Fruit fly (Drosophila melanogaster) whole organism, prepupa: ENCODE measurements around the gene CG33172.

Experiments used
- Blimp-1 ChIP-seq: fragments of 200-800 bp; sonication (Bioruptor generic); optimal IDR thresholded peaks from 3 replicates; lab custom pipeline; 2017; ENCODE audit warnings: missing biosample characterization, missing genetic modification characterization, mild to moderate bottlenecking, moderate library complexity, missing genetic modification reagents
- CG10631 ChIP-seq: fragments of 200-800 bp; sonication (Bioruptor generic); optimal IDR thresholded peaks from 2 replicates; lab custom pipeline; 2016; ENCODE audit warnings: missing biosample characterization, missing genetic modification characterization
- CG1621 ChIP-seq: fragments of 200-800 bp; sonication (Bioruptor generic); optimal IDR thresholded peaks from 3 replicates; lab custom pipeline; 2018; ENCODE audit warnings: missing biosample characterization, mild to moderate bottlenecking, missing genetic modification characterization
- CG16779 ChIP-seq: fragments of 200-800 bp; sonication (Bioruptor generic); optimal IDR thresholded peaks from 3 replicates; lab custom pipeline; 2017; ENCODE audit warnings: missing biosample characterization, mild to moderate bottlenecking, missing genetic modification characterization
- CG34406 ChIP-seq: fragments of 200-800 bp; sonication (Bioruptor generic); optimal IDR thresholded peaks from 3 replicates; lab custom pipeline; 2016; ENCODE audit warnings: missing biosample characterization, missing genetic modification characterization
- CG6792 ChIP-seq: fragments of 200-800 bp; sonication (Bioruptor generic); optimal IDR thresholded peaks from 3 replicates; lab custom pipeline; 2016; ENCODE audit warnings: missing biosample characterization, missing genetic modification characterization
- CG6808 ChIP-seq: fragments of 200-800 bp; sonication (Bioruptor generic); optimal IDR thresholded peaks from 3 replicates; lab custom pipeline; 2017; ENCODE audit warnings: missing biosample characterization, missing genetic modification characterization, mild to moderate bottlenecking, moderate library complexity, missing genetic modification reagents
- CG6854 ChIP-seq: fragments of 200-800 bp; sonication (Bioruptor generic); optimal IDR thresholded peaks from 2 replicates; lab custom pipeline; 2017; ENCODE audit warnings: missing biosample characterization, mild to moderate bottlenecking, missing genetic modification characterization
- CG7368 ChIP-seq: fragments of 200-800 bp; sonication (Bioruptor generic); optimal IDR thresholded peaks from 3 replicates; lab custom pipeline; 2016; ENCODE audit warnings: missing biosample characterization, missing genetic modification characterization
- CG8319 ChIP-seq: fragments of 200-800 bp; sonication (Bioruptor generic); optimal IDR thresholded peaks from 3 replicates; lab custom pipeline; 2016; ENCODE audit warnings: missing biosample characterization, missing genetic modification characterization
- CG9139 ChIP-seq: fragments of 200-800 bp; sonication (Bioruptor generic); optimal IDR thresholded peaks from 3 replicates; lab custom pipeline; 2017; ENCODE audit warnings: missing biosample characterization, mild to moderate bottlenecking, missing genetic modification characterization
- Eip78C ChIP-seq: fragments of 200-800 bp; sonication (Bioruptor generic); peaks from one replicate; lab custom pipeline; 2016; ENCODE audit warnings: missing biosample characterization, missing genetic modification characterization
- Ets96B ChIP-seq: fragments of 200-800 bp; optimal IDR thresholded peaks from 2 replicates; lab custom pipeline; 2019; ENCODE audit warnings: missing biosample characterization, mild to moderate bottlenecking, missing genetic modification characterization, moderate library complexity
- Hr38 ChIP-seq: sonication (Bioruptor generic); optimal IDR thresholded peaks from 2 replicates; lab custom pipeline; 2016; ENCODE audit warnings: missing biosample characterization, missing genetic modification characterization
- Hr39 ChIP-seq: fragments of 200-800 bp; sonication (Bioruptor generic); optimal IDR thresholded peaks from 2 replicates; lab custom pipeline; 2016; ENCODE audit warnings: missing biosample characterization, missing genetic modification characterization
- Smox ChIP-seq: fragments of 200-800 bp; sonication (Bioruptor generic); optimal IDR thresholded peaks from 3 replicates; lab custom pipeline; 2016; ENCODE audit warnings: missing biosample characterization, missing genetic modification characterization
- Sox102F ChIP-seq: fragments of 200-800 bp; sonication (Bioruptor generic); optimal IDR thresholded peaks from 2 replicates; lab custom pipeline; 2016; ENCODE audit warnings: missing biosample characterization, mild to moderate bottlenecking, missing genetic modification characterization
- Sox15 ChIP-seq: fragments of 200-800 bp; sonication (Bioruptor generic); optimal IDR thresholded peaks from 3 replicates; lab custom pipeline; 2016; ENCODE audit warnings: missing biosample characterization, missing genetic modification characterization
- acj6 ChIP-seq: fragments of 200-800 bp; sonication (Bioruptor generic); optimal IDR thresholded peaks from 3 replicates; lab custom pipeline; 2016; ENCODE audit warnings: missing biosample characterization, missing genetic modification characterization
- cyc ChIP-seq: fragments of 200-800 bp; sonication (Bioruptor generic); optimal IDR thresholded peaks from 3 replicates; lab custom pipeline; 2016; ENCODE audit warnings: missing biosample characterization, missing genetic modification characterization
- dsx ChIP-seq: fragments of 200-800 bp; optimal IDR thresholded peaks from 3 replicates; lab custom pipeline; 2019; ENCODE audit warnings: missing biosample characterization, mild to moderate bottlenecking, missing genetic modification characterization, moderate library complexity; ENCODE audit not compliant: poor library complexity, severe bottlenecking
- eg ChIP-seq: fragments of 200-800 bp; sonication (Bioruptor generic); IDR thresholded peaks from 3 replicates; pipeline ENCODE4 v1.3.6; 2022; ENCODE audit warnings: missing biosample characterization, missing genetic modification characterization
- esn ChIP-seq: fragments of 200-800 bp; sonication (Bioruptor generic); optimal IDR thresholded peaks from 2 replicates; lab custom pipeline; 2016; ENCODE audit warnings: missing biosample characterization, mild to moderate bottlenecking, missing genetic modification characterization, moderate library complexity
- fd59A ChIP-seq: fragments of 200-800 bp; sonication (Bioruptor generic); optimal IDR thresholded peaks from 2 replicates; lab custom pipeline; 2017; ENCODE audit warnings: missing biosample characterization, mild to moderate bottlenecking, missing genetic modification characterization, missing genetic modification reagents
- fd85E ChIP-seq: fragments of 200-800 bp; sonication (Bioruptor generic); optimal IDR thresholded peaks from 3 replicates; lab custom pipeline; 2016; ENCODE audit warnings: missing biosample characterization, missing genetic modification characterization
- fkh ChIP-seq: fragments of 200-800 bp; sonication (Bioruptor generic); optimal IDR thresholded peaks from 3 replicates; lab custom pipeline; 2017; ENCODE audit warnings: missing biosample characterization, mild to moderate bottlenecking, missing genetic modification characterization, moderate library complexity
- lz ChIP-seq: fragments of 200-800 bp; sonication (Bioruptor generic); optimal IDR thresholded peaks from 3 replicates; lab custom pipeline; 2016; ENCODE audit warnings: missing biosample characterization, missing genetic modification characterization
- net ChIP-seq: fragments of 200-800 bp; sonication (Bioruptor generic); optimal IDR thresholded peaks from 3 replicates; lab custom pipeline; 2016; ENCODE audit warnings: missing biosample characterization, missing genetic modification characterization
- pdm3 ChIP-seq: fragments of 200-800 bp; sonication (Bioruptor generic); optimal IDR thresholded peaks from 3 replicates; lab custom pipeline; 2016; ENCODE audit warnings: missing biosample characterization, missing genetic modification characterization
- salr ChIP-seq, 2 experiments: fragments of 200-800 bp; sonication (Bioruptor generic); optimal IDR thresholded peaks; 3 replicates each; lab custom pipeline; 2016 to 2018; ENCODE audit warnings: missing biosample characterization in 2 of 2, missing genetic modification characterization in 2 of 2, mild to moderate bottlenecking in 1 of 2
- spab ChIP-seq: fragments of 200-800 bp; sonication (Bioruptor generic); optimal IDR thresholded peaks from 2 replicates; lab custom pipeline; 2017; ENCODE audit warnings: missing biosample characterization, mild to moderate bottlenecking, missing genetic modification characterization, missing genetic modification reagents
- ss ChIP-seq, 2 experiments: fragments of 200-800 bp; sonication (Bioruptor generic); optimal IDR thresholded peaks; 2 replicates in 1 of 2; 3 replicates in 1 of 2; lab custom pipeline; 2017 to 2018; ENCODE audit warnings: mild to moderate bottlenecking in 2 of 2, missing biosample characterization in 2 of 2, missing genetic modification characterization in 2 of 2, moderate library complexity in 1 of 2
- topi ChIP-seq: fragments of 200-800 bp; sonication (Bioruptor generic); optimal IDR thresholded peaks from 3 replicates; lab custom pipeline; 2016; ENCODE audit warnings: missing biosample characterization, missing genetic modification characterization
- vri ChIP-seq: fragments of 200-800 bp; sonication (Bioruptor generic); optimal IDR thresholded peaks from 3 replicates; lab custom pipeline; 2016; ENCODE audit warnings: missing biosample characterization, mild to moderate bottlenecking, missing genetic modification characterization

CG33172 gene

dm6 chrX:15811666-15812614 lies 42.5 kb downstream of the CG33172 start (continued):
- TF ChIP-seq ss (GFP tag; optimal IDR thresholded peaks at IDR 0.05; lab: Kevin White, UChicago) (peak; percentile 2 to 11), spab (GFP tag; lab: Kevin White, UChicago) (no peak), fkh (GFP tag; lab: Kevin White, UChicago) (peak; percentile 25), vri (GFP tag; lab: Kevin White, UChicago) (peak; percentile 54), Sox102F (GFP tag; lab: Kevin White, UChicago) (peak; percentile 33), Blimp-1 (GFP tag; lab: Kevin White, UChicago) (no peak), CG6792 (no peak), Sox15 (GFP tag; lab: Kevin White, UChicago) (no peak), fd59A (GFP tag; lab: Kevin White, UChicago) (no peak), salr (GFP tag; optimal IDR thresholded peaks at IDR 0.05; lab: Kevin White, UChicago) (no peak), CG34406 (GFP tag; lab: Kevin White, UChicago) (no peak), CG7368 (GFP tag; lab: Kevin White, UChicago) (no peak), acj6 (GFP tag; lab: Kevin White, UChicago) (no peak), CG6854 (GFP tag; lab: Kevin White, UChicago) (peak; percentile 56), Hr38 (GFP tag; lab: Kevin White, UChicago) (no peak), eg (peak; percentile 48), CG6808 (peak; percentile 22), net (GFP tag; lab: Kevin White, UChicago) (no peak), CG8319 (no peak), CG9139 (peak; percentile 1), Smox (GFP tag; lab: Kevin White, UChicago) (no peak), pdm3 (GFP tag; lab: Kevin White, UChicago) (no peak), topi (no peak)

- TF ChIP-seq Sox102F (GFP tag; lab: Kevin White, UChicago) (no peak), CG6792 (no peak), salr (GFP tag; optimal IDR thresholded peaks at IDR 0.05; lab: Kevin White, UChicago) (peak in 1 of 2 experiments; percentile 10), Hr39 (GFP tag; lab: Kevin White, UChicago) (no peak), CG10631 (GFP tag; lab: Kevin White, UChicago) (no peak)
These were observed 43.1 kb downstream of the CG33172 start for dm6 chrX:15812615-15812995.

- TF ChIP-seq fkh (GFP tag; lab: Kevin White, UChicago) (peak; percentile 16), dsx (peak; percentile 3), CG1621 (peak; percentile 61), Eip78C (GFP tag; lab: Kevin White, UChicago) (no peak), CG6854 (GFP tag; lab: Kevin White, UChicago) (peak; percentile 25), CG16779 (tag; lab: Kevin White, UChicago) (no peak), vri (GFP tag; lab: Kevin White, UChicago) (no peak), Sox102F (GFP tag; lab: Kevin White, UChicago) (peak; percentile 8)
These were observed 43.8 kb downstream of the CG33172 start for dm6 chrX:15813224-15813623.

- no peak for TF ChIP-seq CG10631 (GFP tag; lab: Kevin White, UChicago)
- no peak for TF ChIP-seq Eip78C (GFP tag; lab: Kevin White, UChicago)
- no peak for TF ChIP-seq Ets96B (tag; lab: Kevin White, UChicago)
- TF ChIP-seq fd85E, result no peak
- no peak for TF ChIP-seq cyc (GFP tag; lab: Kevin White, UChicago)
- TF ChIP-seq esn (GFP tag; lab: Kevin White, UChicago), result no peak
- TF ChIP-seq lz, result no peak
- no peak for TF ChIP-seq CG1621
- TF ChIP-seq spab (GFP tag; lab: Kevin White, UChicago), result no peak
These were observed 45.0 kb downstream of the CG33172 start for dm6 chrX:15814485-15814884.
